1 fruit fly cellular context compared by ENCODE assay signal in genomic region chr3L:7008351-7008750, dm6.
TF ChIP-seq lines count a peak whose summit lies in the region.

No protein-coding gene starts in this region.

TF ChIP-seq in whole organism, embryonic, 481 proteins besides CTCF, POLR2A, EP300 and RAD21 (continued from another document):
- TF ChIP-seq CG17328 (GFP tag; IDR thresholded peaks at IDR 0.05; lab: Robert Waterston, UW) (peak; percentile 65), slou (GFP tag; optimal IDR thresholded peaks at IDR 0.05; lab: Kevin White, UChicago) (peak; percentile 52), fd64A (GFP tag; optimal IDR thresholded peaks at IDR 0.05; lab: Kevin White, UChicago) (no peak), Side (GFP tag; optimal IDR thresholded peaks at IDR 0.05; lab: Kevin White, UChicago) (peak; percentile 51), B-H1 (GFP tag; IDR thresholded peaks at IDR 0.05; lab: Robert Waterston, UW) (peak; percentile 50; the same call in 2 of the 3 replicates), repo (GFP tag; optimal IDR thresholded peaks at IDR 0.05; lab: Kevin White, UChicago) (peak; percentile 30), CG9797 (GFP tag; optimal IDR thresholded peaks at IDR 0.05; lab: Kevin White, UChicago) (no peak), CG10209 (GFP tag; optimal IDR thresholded peaks at IDR 0.05; lab: Kevin White, UChicago) (peak; percentile 87), CG8290 (GFP tag; optimal IDR thresholded peaks at IDR 0.05; lab: Kevin White, UChicago) (peak; percentile 9), CG8290 (tag; optimal IDR thresholded peaks at IDR 0.05; lab: Kevin White, UChicago) (no peak), CG12769 (tag; optimal IDR thresholded peaks at IDR 0.05; lab: Kevin White, UChicago) (peak; percentile 8), CG8924 (tag; optimal IDR thresholded peaks at IDR 0.05; lab: Kevin White, UChicago) (peak; percentile 89), vvl (GFP tag; IDR thresholded peaks at IDR 0.05; lab: Robert Waterston, UW) (peak; percentile 81), CG15696 (tag; optimal IDR thresholded peaks at IDR 0.05; lab: Kevin White, UChicago) (peak; percentile 65), rib (GFP tag; IDR thresholded peaks at IDR 0.05; lab: Robert Waterston, UW) (no peak), abd-A (tag; optimal IDR thresholded peaks at IDR 0.05; lab: Kevin White, UChicago) (no peak), CG10274 (GFP tag; optimal IDR thresholded peaks at IDR 0.05; lab: Kevin White, UChicago) (peak; percentile 50), CG16779 (GFP tag; IDR thresholded peaks at IDR 0.05; lab: Robert Waterston, UW) (no peak), Sry-β (GFP tag; optimal IDR thresholded peaks at IDR 0.05; lab: Kevin White, UChicago) (no peak), Chrac-16 (GFP tag; optimal IDR thresholded peaks at IDR 0.05; lab: Kevin White, UChicago) (peak; percentile 54), CG31365 (tag; optimal IDR thresholded peaks at IDR 0.05; lab: Kevin White, UChicago) (no peak), croc (GFP tag; conservative IDR thresholded peaks at IDR 0.05; lab: Robert Waterston, UW) (peak; percentile 79), trem (tag; optimal IDR thresholded peaks at IDR 0.05; lab: Kevin White, UChicago) (peak; percentile 78), stc (GFP tag; IDR thresholded peaks at IDR 0.05; lab: Robert Waterston, UW) (peak; percentile 76), zen2 (GFP tag; IDR thresholded peaks at IDR 0.05; lab: Robert Waterston, UW; ENCODE audit: partially characterized antibody) (no peak), CG14860 (GFP tag; IDR thresholded peaks at IDR 0.05; lab: Robert Waterston, UW; ENCODE audit: partially characterized antibody) (no peak), dmrt11E (tag; optimal IDR thresholded peaks at IDR 0.05; lab: Kevin White, UChicago) (peak; percentile 73), Oli (tag; optimal IDR thresholded peaks at IDR 0.05; lab: Kevin White, UChicago) (peak; percentile 93), ATbp (GFP tag; optimal IDR thresholded peaks at IDR 0.05; lab: Kevin White, UChicago) (peak; percentile 65), amos (GFP tag; IDR thresholded peaks at IDR 0.05; lab: Robert Waterston, UW; ENCODE audit: partially characterized antibody) (no peak)
